Fruit fly (Drosophila melanogaster): Measurements from ENCODE around the gene CG7483.

The CG7483 gene

DNA sequence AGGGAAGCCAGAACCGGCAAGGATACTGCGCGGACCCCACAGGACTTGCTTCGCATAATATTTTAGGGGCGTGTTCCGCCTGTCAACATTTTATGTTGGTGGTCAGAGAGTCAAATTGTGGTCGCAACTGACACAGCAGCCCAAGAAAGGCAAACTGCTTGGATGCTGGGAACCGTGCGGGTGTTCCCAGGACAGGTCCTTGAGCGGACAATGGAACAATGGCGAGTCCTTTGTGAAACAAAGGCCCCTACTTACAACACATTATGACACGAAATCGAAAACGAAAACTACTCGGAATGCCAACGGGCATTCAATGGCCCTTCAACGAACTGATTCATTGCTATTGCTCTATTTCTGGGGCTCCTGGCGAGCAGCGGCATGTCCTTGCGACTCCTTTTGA lies 28.8 kb upstream of the CG7483 start:
- TF ChIP-seq sv (GFP tag; optimal IDR thresholded peaks at IDR 0.05) (no peak), Dfd (GFP tag; optimal IDR thresholded peaks at IDR 0.05) (no peak), br (GFP tag; optimal IDR thresholded peaks at IDR 0.05) (no peak), Abd-B (GFP tag; optimal IDR thresholded peaks at IDR 0.05) (no peak), Myc (optimal IDR thresholded peaks at IDR 0.05) (no peak), Vsx2 (GFP tag; optimal IDR thresholded peaks at IDR 0.05; ENCODE audit: partially characterized antibody) (no peak), Sp1 (GFP tag; optimal IDR thresholded peaks at IDR 0.05) (no peak), brk (GFP tag; optimal IDR thresholded peaks at IDR 0.05) (no peak), Hr83 (GFP tag; optimal IDR thresholded peaks at IDR 0.05; ENCODE audit: poor library complexity, severe bottlenecking) (no peak), HLH106 (tag; optimal IDR thresholded peaks at IDR 0.05) (no peak), CG32264 (GFP tag; optimal IDR thresholded peaks at IDR 0.05) (no peak), N (GFP tag; optimal IDR thresholded peaks at IDR 0.05) (no peak), foxo (GFP tag; optimal IDR thresholded peaks at IDR 0.05) (no peak), Mio (GFP tag; optimal IDR thresholded peaks at IDR 0.05) (no peak)

DNA sequence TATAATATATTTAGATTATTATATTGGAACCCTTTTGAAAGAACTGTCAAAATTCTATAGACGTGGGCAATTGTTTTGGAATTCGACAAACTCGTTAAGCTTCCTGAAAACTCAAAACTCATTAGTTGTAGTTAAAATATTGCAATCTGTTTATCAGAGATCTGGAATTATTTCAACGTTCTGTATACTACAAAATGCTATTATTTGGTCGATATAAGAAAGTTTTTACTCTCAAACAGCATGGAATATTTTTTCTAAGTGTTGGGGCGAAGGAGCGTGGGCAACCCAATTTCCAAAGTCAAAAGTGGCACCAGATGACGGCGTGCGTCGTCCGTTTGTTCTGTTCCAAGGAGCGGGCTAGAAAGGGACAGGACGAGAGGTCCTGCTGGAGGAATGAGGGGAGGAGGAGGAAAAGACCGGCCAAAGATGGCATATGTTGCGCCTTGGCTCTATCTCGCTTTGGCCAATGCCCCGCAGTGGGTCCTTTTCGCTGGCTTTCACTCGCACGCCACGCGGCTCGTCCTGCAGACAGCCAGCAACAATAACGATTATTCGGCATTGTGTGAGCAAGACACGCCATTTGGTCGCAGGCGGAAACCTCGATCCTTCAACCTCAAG lies 27.2 kb upstream of the CG7483 start:
- TF ChIP-seq Rel (GFP tag; optimal IDR thresholded peaks at IDR 0.05): no peak
- no peak for TF ChIP-seq Rel (tag; optimal IDR thresholded peaks at IDR 0.05)
- TF ChIP-seq CG32264 (GFP tag; optimal IDR thresholded peaks at IDR 0.05): no peak
- no peak for TF ChIP-seq HLH106 (tag; optimal IDR thresholded peaks at IDR 0.05)
- no peak for TF ChIP-seq GATAd (GFP tag; optimal IDR thresholded peaks at IDR 0.05)
- TF ChIP-seq N (GFP tag; optimal IDR thresholded peaks at IDR 0.05): no peak
- TF ChIP-seq Vsx2 (GFP tag; optimal IDR thresholded peaks at IDR 0.05; ENCODE audit: partially characterized antibody): no peak
- no peak for TF ChIP-seq h (GFP tag; optimal IDR thresholded peaks at IDR 0.05)
- TF ChIP-seq Dfd (GFP tag; optimal IDR thresholded peaks at IDR 0.05): no peak
- TF ChIP-seq Dif (GFP tag; optimal IDR thresholded peaks at IDR 0.05; ENCODE audit: partially characterized antibody): no peak
- TF ChIP-seq jim (GFP tag; optimal IDR thresholded peaks at IDR 0.05): no peak
- no peak for TF ChIP-seq Hr83 (GFP tag; optimal IDR thresholded peaks at IDR 0.05; ENCODE audit: poor library complexity, severe bottlenecking)

dm6 chr3R:8287697-8288096 lies 25.3 kb upstream of the CG7483 start, which contains the start of gene Nazo:
TSS of gene Nazo (plus strand) at chr3R:8287876.
- TF ChIP-seq Vsx2 (GFP tag; optimal IDR thresholded peaks at IDR 0.05; ENCODE audit: partially characterized antibody) (no peak), dsf (GFP tag; optimal IDR thresholded peaks at IDR 0.05; ENCODE audit: borderline replicate concordance) (no peak), Dfd (GFP tag; optimal IDR thresholded peaks at IDR 0.05) (no peak), CG9705 (GFP tag; optimal IDR thresholded peaks at IDR 0.05) (no peak), dl (GFP tag; optimal IDR thresholded peaks at IDR 0.05; ENCODE audit: insufficient read depth in 1 of 2, partially characterized antibody in 2 of 2) (no peak), CrebA (GFP tag; optimal IDR thresholded peaks at IDR 0.05; ENCODE audit: borderline replicate concordance) (no peak), N (GFP tag; optimal IDR thresholded peaks at IDR 0.05) (no peak), Rel (GFP tag; optimal IDR thresholded peaks at IDR 0.05) (no peak), Rel (tag; optimal IDR thresholded peaks at IDR 0.05) (peak; percentile 90)

DNA sequence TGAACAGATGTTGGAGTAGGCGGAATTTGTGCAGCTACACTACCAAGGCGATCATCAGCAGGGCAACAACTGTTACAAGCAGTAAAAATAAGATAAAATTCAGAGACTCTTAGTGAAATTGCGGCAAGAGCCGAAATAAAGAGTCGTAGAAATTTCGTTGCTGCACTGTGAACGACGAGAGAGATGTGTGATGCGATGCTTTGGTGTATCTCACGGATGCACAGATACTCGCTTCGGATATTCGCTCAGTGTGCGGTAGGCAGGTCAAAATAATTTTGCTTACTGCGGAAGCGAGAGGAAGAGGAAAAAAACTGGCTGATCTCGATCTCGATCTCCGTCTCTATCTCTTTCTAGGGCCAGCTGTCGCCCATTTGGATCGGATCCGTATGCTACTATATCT lies 24.2 kb upstream of the CG7483 start:
- TF ChIP-seq pan (optimal IDR thresholded peaks at IDR 0.05) (no peak), sv (GFP tag; optimal IDR thresholded peaks at IDR 0.05) (no peak), N (GFP tag; optimal IDR thresholded peaks at IDR 0.05) (no peak), rgr (GFP tag; optimal IDR thresholded peaks at IDR 0.05) (no peak), Mio (GFP tag; optimal IDR thresholded peaks at IDR 0.05) (no peak), Dfd (GFP tag; optimal IDR thresholded peaks at IDR 0.05) (no peak), Hr78 (GFP tag; optimal IDR thresholded peaks at IDR 0.05) (no peak), br (GFP tag; optimal IDR thresholded peaks at IDR 0.05) (no peak), Hr83 (GFP tag; optimal IDR thresholded peaks at IDR 0.05; ENCODE audit: poor library complexity, severe bottlenecking) (no peak), dsf (GFP tag; optimal IDR thresholded peaks at IDR 0.05; ENCODE audit: borderline replicate concordance) (no peak), HLH106 (tag; optimal IDR thresholded peaks at IDR 0.05) (no peak), Vsx2 (GFP tag; optimal IDR thresholded peaks at IDR 0.05; ENCODE audit: partially characterized antibody) (no peak), Dif (GFP tag; optimal IDR thresholded peaks at IDR 0.05; ENCODE audit: partially characterized antibody) (no peak), CrebA (GFP tag; optimal IDR thresholded peaks at IDR 0.05; ENCODE audit: borderline replicate concordance) (no peak), sage (GFP tag; optimal IDR thresholded peaks at IDR 0.05) (no peak), brk (GFP tag; optimal IDR thresholded peaks at IDR 0.05) (no peak), h (GFP tag; optimal IDR thresholded peaks at IDR 0.05) (no peak)

DNA sequence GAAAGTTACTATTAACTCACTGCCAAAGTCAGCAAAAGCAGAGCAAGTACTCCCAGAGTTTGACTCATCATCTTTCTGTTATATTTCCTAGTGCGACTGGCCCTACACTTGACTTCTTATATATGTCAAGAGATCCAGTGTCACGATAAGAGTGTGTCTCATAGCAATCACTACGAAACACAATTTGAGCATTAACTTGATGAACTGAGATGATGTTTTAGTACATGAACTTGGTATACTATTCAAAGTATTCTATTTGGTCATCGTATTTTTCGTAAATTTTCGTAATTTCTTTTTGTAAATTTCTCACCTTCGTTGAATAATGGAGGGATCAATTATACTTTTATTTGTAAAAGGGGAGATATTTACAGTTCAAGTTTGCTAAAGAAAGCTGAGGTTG lies 22.5 kb upstream of the CG7483 start, which contains the start of gene CG11672:
TSS of gene CG11672 (minus strand) at position 101 of the 400 bp plus-strand sequence.
- no peak for TF ChIP-seq OdsH (GFP tag; optimal IDR thresholded peaks at IDR 0.05)
